Worm (Caenorhabditis elegans) whole organism, mixed stage, embryonic: ENCODE data around the gene pigw-1.

Experiments
- M03D4.4 ChIP-seq: sonication (generic microtip); optimal IDR thresholded peaks from 2 replicates; lab custom pipeline; 2017; ENCODE audit warnings: mild to moderate bottlenecking, missing genetic modification characterization, missing compliant biosample characterization
- bed-3 ChIP-seq: fragments of 200-800 bp; sonication (Bioruptor generic); optimal IDR thresholded peaks from 3 replicates; lab custom pipeline; 2018; ENCODE audit warnings: mild to moderate bottlenecking, missing genetic modification characterization, moderate library complexity, missing compliant biosample characterization
- blmp-1 ChIP-seq: fragments of 150-350 bp; optimal IDR thresholded peaks from 2 replicates; lab custom pipeline; 2014; ENCODE audit warnings: missing biosample characterization, missing genetic modification characterization
- ceh-39 ChIP-seq: fragments of 150-350 bp; optimal IDR thresholded peaks from 2 replicates; lab custom pipeline; 2014; ENCODE audit warnings: missing biosample characterization, missing genetic modification characterization
- cnd-1 ChIP-seq: fragments of 200-800 bp; sonication (Bioruptor generic); optimal IDR thresholded peaks from 2 replicates; lab custom pipeline; 2018; ENCODE audit warnings: mild to moderate bottlenecking, missing genetic modification characterization, missing compliant biosample characterization
- drap-1 ChIP-seq: fragments of 200-800 bp; sonication (Bioruptor generic); optimal IDR thresholded peaks from 3 replicates; lab custom pipeline; 2018; ENCODE audit warnings: mild to moderate bottlenecking, missing genetic modification characterization, missing compliant biosample characterization
- elt-1 ChIP-seq: sonication (generic microtip); optimal IDR thresholded peaks from 2 replicates; lab custom pipeline; 2017; ENCODE audit warnings: missing genetic modification characterization, mild to moderate bottlenecking, missing compliant biosample characterization, antibody characterized with exemption, moderate library complexity, borderline replicate concordance; ENCODE audit not compliant: insufficient read depth
- elt-3 ChIP-seq: fragments of 150-350 bp; optimal IDR thresholded peaks from 2 replicates; lab custom pipeline; 2014; ENCODE audit warnings: missing biosample characterization, missing genetic modification characterization
- flh-1 ChIP-seq: fragments of 200-800 bp; sonication (Bioruptor generic); optimal IDR thresholded peaks from 2 replicates; lab custom pipeline; 2018; ENCODE audit warnings: mild to moderate bottlenecking, missing genetic modification characterization, moderate library complexity, missing compliant biosample characterization
- ham-2 ChIP-seq: fragments of 200-800 bp; sonication (Bioruptor generic); optimal IDR thresholded peaks from 2 replicates; lab custom pipeline; 2018; ENCODE audit warnings: mild to moderate bottlenecking, missing genetic modification characterization, missing compliant biosample characterization
- hlh-1 ChIP-seq: fragments of 150-350 bp; optimal IDR thresholded peaks from 2 replicates; lab custom pipeline; 2014; ENCODE audit warnings: missing biosample characterization, missing genetic modification reagents, missing genetic modification characterization
- lin-32 ChIP-seq: fragments of 200-800 bp; sonication (Bioruptor generic); optimal IDR thresholded peaks from 2 replicates; lab custom pipeline; 2018; ENCODE audit warnings: mild to moderate bottlenecking, missing genetic modification characterization, missing compliant biosample characterization
- lsy-2 ChIP-seq: fragments of 150-350 bp; optimal IDR thresholded peaks from 2 replicates; lab custom pipeline; 2014; ENCODE audit warnings: missing biosample characterization, missing genetic modification characterization
- mab-5 ChIP-seq: fragments of 150-350 bp; optimal IDR thresholded peaks from 2 replicates; lab custom pipeline; 2014; ENCODE audit warnings: missing biosample characterization, missing genetic modification characterization
- mls-2 ChIP-seq: sonication (generic microtip); optimal IDR thresholded peaks from 2 replicates; lab custom pipeline; 2016; ENCODE audit warnings: mild to moderate bottlenecking, missing genetic modification characterization, moderate library complexity, missing compliant biosample characterization
- nhr-28 ChIP-seq: fragments of 150-350 bp; optimal IDR thresholded peaks from 2 replicates; lab custom pipeline; 2014; ENCODE audit warnings: missing biosample characterization, missing genetic modification characterization
- nhr-76 ChIP-seq: sonication (generic microtip); optimal IDR thresholded peaks from 2 replicates; lab custom pipeline; 2017; ENCODE audit warnings: missing biosample characterization, missing genetic modification characterization
- sem-2 ChIP-seq: fragments of 200-800 bp; sonication (Bioruptor generic); optimal IDR thresholded peaks from 2 replicates; lab custom pipeline; 2018; ENCODE audit warnings: mild to moderate bottlenecking, missing genetic modification characterization, missing compliant biosample characterization
- sptf-1 ChIP-seq: sonication (generic microtip); optimal IDR thresholded peaks from 2 replicates; lab custom pipeline; 2017; ENCODE audit warnings: mild to moderate bottlenecking, missing genetic modification characterization, moderate library complexity, missing compliant biosample characterization
- tbx-8 ChIP-seq: fragments of 200-800 bp; sonication (Bioruptor generic); optimal IDR thresholded peaks from 2 replicates; lab custom pipeline; 2018; ENCODE audit warnings: mild to moderate bottlenecking, missing genetic modification characterization, moderate library complexity, missing compliant biosample characterization
- unc-39 ChIP-seq: fragments of 150-350 bp; optimal IDR thresholded peaks from 2 replicates; lab custom pipeline; 2014; ENCODE audit warnings: missing biosample characterization, missing genetic modification characterization
- zip-8 ChIP-seq: fragments of 150-350 bp; optimal IDR thresholded peaks from 2 replicates; lab custom pipeline; 2014; ENCODE audit warnings: missing biosample characterization, missing genetic modification characterization

The pigw-1 gene

DNA sequence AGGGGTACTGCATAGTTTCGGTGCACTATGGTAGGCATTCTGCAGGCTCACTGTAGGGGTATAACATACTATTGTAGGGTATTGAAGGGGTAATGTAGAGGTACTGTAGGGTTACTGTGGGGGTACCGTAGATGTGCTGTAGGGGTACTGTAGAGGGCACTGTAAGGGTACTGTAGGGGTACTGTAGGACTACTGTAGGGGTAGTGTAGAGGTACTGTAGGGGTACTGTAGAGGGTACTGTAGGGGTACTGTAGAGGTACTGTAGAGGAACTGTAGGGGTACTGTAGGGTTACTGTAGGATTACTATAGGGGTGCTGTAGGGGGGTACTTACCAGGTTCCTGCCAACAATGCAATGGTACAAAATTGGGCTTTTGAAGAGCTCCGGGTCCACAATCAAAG, 54.6 kb downstream of the pigw-1 start:
- TF ChIP-seq lin-32 (GFP tag; lab: Kevin White, UChicago) (no peak), sem-2 (GFP tag; lab: Kevin White, UChicago) (no peak), tbx-8 (no peak), ham-2 (GFP tag; lab: Kevin White, UChicago) (no peak), M03D4.4 (tag; lab: Kevin White, UChicago) (no peak), flh-1 (GFP tag; lab: Kevin White, UChicago) (no peak), sptf-1 (tag; lab: Kevin White, UChicago) (peak; percentile 18), mab-5 (tag; lab: Kevin White, UChicago) (no peak), mls-2 (tag; lab: Kevin White, UChicago) (peak; percentile 3), cnd-1 (no peak), lsy-2 (peak; percentile 34)
- TF ChIP-seq, all 35 proteins: peak for 3

DNA sequence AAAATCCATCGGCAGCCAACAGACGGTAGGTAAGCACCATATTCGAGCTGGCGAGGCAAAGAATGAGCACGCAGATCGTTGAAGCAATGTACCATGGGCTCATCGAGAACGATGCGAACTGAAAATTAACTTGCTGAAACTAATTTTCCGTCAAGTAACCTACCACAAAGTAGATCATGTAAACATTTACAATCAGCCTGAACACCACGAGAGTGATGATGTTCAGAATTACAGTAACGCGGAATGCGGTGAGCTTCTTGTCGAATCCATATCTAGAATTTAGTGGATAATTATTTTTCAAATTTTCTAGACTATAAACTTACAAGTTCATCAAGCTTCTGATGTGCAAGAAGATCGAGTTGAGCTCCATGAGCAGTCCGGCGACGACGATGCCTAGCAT, 55.2 kb downstream of the pigw-1 start:
- no peak for TF ChIP-seq ham-2 (GFP tag; lab: Kevin White, UChicago)

DNA sequence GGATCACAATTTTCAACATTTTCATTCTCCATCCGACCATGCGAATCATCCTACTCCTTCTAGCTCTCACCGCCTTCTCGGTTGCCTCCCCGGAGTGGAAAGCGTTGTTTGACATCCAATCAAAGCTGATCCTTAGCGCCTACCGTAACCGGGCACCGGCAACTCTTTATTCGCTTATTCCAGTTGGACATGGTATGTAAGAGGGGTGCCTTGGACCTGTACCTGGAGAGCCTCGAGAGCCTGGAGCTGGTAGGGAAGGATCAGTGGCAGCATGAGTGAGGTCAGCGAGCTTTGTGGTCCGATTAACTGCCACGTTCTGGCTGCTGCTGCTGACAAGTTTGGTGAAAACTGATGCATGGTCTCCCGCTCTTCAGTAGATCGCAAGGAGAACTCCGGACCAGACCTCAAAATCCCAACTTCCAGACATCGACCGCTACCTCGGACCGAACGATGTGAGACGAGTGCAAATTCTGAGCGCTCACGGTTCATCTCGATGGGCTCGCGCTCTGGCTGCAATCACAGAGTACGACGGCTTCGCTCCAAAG, 56.8 kb downstream of the pigw-1 start, which contains the start of gene K12H6.8:
K12H6.8 (plus strand) TSS at position 38 of the 545 bp plus-strand sequence.
- TF ChIP-seq elt-1 (no peak), bed-3 (GFP tag; lab: Kevin White, UChicago) (no peak), drap-1 (GFP tag; lab: Kevin White, UChicago) (no peak), zip-8 (tag; lab: Kevin White, UChicago) (no peak), unc-39 (no peak), nhr-28 (no peak), ceh-39 (no peak), elt-3 (tag; lab: Kevin White, UChicago) (no peak), blmp-1 (no peak), sptf-1 (tag; lab: Kevin White, UChicago) (no peak), hlh-1 (no peak), tbx-8 (no peak), nhr-76 (tag; lab: Kevin White, UChicago) (no peak), sem-2 (GFP tag; lab: Kevin White, UChicago) (no peak)
